Fruit fly (Drosophila melanogaster) whole organism, larva: ENCODE results near the gene Argl.

Experiments
- noc ChIP-seq: fragments of 200-800 bp; sonication (Bioruptor generic); optimal IDR thresholded peaks from 3 replicates; lab custom pipeline; 2019; ENCODE audit warnings: missing biosample characterization, mild to moderate bottlenecking, missing genetic modification characterization, moderate library complexity

The Argl gene

dm6 chr2L:8958046-8958497, 16.2 kb upstream of the Argl start:
- TF ChIP-seq noc (tag; lab: Kevin White, UChicago), result peak; percentile 76

dm6 chr2L:8957152-8957551, 15.2 kb upstream of the Argl start:
- no peak for TF ChIP-seq noc (tag; lab: Kevin White, UChicago)

DNA sequence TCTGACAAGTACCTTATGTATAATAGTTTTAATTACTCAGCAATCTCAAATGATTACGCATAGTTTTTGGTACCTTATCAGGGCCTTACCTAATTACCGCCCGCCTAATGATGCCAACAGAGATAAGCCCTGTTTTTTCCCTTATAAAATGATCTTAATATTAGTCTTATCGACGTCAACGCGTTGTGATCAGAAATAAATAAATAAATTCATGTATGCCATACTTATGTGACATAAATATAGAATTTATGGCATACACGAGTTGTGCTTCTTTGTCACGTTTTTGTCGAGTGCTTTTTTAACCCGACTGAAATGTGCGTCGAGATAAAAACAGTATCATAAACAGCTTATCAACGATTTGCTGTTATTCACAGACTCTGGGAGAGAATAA, 14.4 kb upstream of the Argl start:
- peak; percentile 1 for TF ChIP-seq noc (tag; lab: Kevin White, UChicago)

DNA sequence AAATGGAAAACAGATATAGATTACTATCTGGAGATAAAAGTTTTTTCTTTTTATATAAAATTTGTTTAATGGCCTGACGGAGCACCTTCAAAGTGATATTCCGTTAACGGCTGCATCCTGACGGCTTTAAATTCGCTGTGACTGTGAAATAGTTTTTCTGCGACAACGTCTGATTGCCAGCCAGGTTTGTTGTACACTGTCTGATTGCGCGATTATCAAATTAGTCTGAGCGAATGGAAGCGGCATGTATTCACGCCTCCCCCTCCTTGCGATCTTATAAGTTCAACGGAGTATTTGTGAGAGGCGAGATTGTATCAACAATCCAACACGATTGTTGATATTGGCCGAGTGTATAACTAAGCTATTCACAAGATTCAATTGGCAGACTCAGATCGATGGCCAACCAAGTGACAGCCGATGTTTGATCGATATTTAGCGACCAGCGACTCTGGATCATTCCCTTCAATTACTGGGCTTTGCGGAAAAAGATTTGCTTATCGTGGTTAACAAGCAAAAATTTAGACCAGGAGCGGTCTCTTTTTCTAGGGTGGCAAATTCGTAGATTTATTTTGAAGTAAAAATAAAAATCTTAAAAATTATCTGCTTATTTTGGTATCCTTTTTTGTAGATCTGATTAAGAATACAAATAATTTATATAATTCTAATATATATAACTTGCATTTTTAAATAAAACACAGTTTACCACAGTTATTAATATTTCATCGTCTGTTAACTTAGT, 13.9 kb upstream of the Argl start:
- peak; percentile 57 for TF ChIP-seq noc (tag; lab: Kevin White, UChicago)

DNA sequence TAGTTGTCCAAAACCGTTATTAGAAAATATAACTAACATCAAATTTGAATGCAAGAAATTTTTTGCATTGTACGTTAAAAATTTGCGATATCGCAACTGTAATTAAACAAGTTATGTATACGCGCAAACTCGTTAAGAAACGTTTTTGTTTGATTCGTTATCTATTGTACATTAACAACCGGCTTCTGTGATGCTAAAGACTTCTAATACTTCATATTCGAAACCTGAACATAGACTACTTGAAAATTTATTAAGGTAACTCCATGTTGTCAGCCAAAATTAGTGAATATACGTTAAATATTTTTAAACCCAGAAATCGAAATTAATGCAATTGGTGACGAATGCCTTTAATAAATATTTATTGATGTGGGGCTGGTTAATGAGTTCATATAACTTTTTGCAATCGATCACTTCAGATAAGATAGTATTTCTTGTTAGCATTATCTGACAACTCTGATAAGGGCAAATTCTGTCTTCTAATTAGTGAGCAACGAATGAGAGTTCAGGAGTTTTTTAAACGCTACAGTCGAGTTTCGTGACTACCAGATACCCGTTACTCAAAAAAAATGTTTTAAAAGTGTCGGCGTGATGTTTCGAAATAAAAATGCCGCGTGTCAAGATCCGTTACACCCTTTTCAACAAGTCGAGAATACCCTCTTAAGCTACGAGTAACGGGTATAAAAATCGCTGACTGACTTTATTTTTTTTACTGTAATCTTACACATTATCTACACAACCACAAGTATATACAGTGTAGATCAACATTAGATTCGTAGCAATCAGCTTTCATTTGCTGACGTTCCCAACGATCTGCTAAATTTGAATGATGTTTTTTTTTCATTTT, 10.5 kb upstream of the Argl start:
- peak; percentile 87 for TF ChIP-seq noc (tag; lab: Kevin White, UChicago)

DNA sequence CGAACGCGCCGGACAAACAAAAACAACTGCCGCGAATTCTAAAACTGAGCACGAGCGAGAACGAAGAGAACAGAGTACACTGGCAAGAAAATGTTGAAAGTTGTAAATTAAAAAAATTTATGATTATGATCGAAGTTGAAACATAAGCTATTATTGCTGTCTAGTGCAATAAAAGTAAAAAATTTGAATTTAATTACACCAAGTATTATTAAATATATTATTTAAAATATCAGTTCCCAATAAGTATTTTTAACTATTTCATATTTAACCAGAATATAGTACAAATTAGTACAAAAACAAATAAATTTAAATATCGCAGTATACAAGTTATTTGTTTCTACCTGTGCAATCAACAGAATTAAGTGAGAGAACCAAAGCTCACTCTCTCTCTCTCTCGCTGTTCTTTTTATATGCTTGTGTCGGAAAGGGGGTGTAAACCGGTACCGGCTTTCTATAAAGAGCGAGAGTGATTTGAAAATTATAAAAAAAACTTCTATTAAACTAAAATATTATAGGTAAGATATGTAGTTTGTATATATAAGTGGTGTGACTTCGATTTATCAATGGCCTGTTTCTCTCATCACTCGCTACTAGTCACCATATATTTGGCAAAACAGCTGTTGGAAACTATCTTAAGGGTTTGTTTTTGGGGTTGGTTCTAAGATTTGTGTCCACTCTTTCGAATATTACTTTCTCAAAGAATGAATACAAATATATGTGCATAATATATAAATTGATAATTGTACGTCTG, 9.5 kb upstream of the Argl start, which contains the start of gene C1GalTA:
TSS of gene C1GalTA (minus strand) at position 33 of the 751 bp plus-strand sequence.
- peak; percentile 99 for TF ChIP-seq noc (tag; lab: Kevin White, UChicago)

DNA sequence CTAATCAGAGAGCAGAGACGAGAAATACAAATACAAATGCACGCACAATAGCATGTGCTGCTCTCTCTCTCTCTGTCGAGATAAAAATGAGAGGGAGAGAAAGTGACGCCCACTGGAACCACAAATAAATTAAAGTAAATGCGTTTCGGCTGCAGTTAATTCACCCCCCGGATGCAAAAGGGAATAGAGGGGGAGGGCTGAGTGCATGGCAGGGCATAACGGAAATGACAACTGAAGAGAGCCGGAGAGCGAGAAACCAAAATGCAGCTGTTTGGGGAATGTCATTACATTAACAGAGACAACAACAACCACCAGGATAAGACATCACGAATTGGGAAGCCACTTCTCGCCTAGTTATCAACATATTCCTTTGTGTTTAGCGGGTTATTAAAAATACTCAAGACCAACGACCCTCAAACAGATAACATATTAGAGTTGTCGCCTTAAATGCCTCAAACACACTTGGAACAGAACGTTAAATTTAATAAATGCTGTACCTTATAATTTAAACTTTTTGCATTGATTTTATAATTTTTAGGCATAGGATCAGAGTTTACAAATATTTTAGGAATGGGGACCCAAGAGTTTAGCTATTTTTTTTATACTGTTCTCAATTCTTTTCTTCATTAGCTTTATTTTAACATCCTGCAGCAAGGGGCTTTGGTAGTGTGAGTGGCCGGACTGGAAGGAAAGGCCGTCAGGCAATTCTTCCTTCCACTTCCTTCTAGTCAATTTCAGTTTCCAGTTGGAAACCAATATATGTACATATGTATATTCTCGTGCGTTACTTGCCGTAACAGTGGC, 8.2 kb upstream of the Argl start:
- TF ChIP-seq noc (tag; lab: Kevin White, UChicago), result no peak

- TF ChIP-seq noc (tag; lab: Kevin White, UChicago), result peak; percentile 29
Observed at dm6 chr2L:8948650-8949049, 6.7 kb upstream of the Argl start.

dm6 chr2L:8947989-8948388, 6.1 kb upstream of the Argl start:
- TF ChIP-seq noc (tag; lab: Kevin White, UChicago), result peak; percentile 11

- peak; percentile 8 for TF ChIP-seq noc (tag; lab: Kevin White, UChicago)
Observed at dm6 chr2L:8946718-8947316, 4.9 kb upstream of the Argl start, which contains the start of gene CG46397. Gene CG46397 (plus strand): TSS chr2L:8947266.

dm6 chr2L:8943110-8943509, 1.2 kb upstream of the Argl start, which contains the start of gene CG9515:
Gene CG9515 (minus strand): TSS chr2L:8943257.
- TF ChIP-seq noc (tag; lab: Kevin White, UChicago), result no peak

DNA sequence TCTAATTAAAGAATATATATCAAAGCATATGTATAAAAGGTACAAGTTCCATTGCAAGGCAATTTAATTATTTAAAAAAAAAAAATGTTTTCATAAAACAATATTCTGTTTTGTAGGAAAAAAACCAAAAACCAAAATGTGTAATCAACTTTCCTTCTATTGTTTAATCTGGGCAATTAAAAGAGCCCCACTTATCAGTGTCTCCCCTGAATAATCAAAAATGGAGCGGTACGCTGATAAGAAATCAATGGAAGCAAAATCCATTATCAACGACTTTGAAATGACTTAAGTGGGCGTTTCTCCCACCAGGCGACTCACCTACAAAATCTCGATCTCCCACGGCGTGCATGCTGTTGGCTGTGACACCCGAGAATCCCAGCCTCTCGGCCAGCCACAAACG, 1.2 kb downstream of the Argl start:
- peak; percentile 8 for TF ChIP-seq noc (tag; lab: Kevin White, UChicago)

DNA sequence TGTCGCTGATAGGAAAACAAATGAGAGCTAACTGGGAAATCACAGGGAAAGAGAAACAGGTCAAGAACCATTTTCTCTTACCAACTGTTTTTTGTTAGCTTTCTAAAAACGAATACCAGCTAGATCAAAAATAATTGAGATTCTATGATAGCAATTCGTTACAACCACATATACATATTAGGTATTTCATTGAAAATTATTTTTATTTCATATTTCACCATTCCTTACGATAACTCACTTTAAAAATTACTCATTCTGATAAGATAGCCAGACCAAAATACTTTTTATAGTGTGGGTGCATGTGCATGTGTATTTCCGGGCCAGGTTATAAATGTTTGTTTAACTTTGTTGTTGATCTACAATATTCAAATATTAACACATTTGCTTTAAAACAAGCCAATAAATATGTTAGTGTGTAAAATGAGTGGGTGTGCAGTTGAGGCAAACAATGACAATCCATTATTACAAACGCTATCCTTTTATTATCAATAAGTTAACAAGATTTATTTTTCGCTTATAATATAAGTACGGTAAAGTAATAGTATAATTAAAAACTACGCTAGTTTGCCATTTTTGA, 4.0 kb downstream of the Argl start:
- no peak for TF ChIP-seq noc (tag; lab: Kevin White, UChicago)

- TF ChIP-seq noc (tag; lab: Kevin White, UChicago), result peak; percentile 93
Observed at dm6 chr2L:8937003-8937402, 4.9 kb downstream of the Argl start, which contains the start of gene Tsp29Fb. Gene Tsp29Fb (plus strand): TSS chr2L:8937390.
